Worm (Caenorhabditis elegans): ENCODE data around the gene C09B9.1.
"Not testable (repeated sequence)": the region's sequence is repeated elsewhere in the genome, so short reads cannot be mapped to it uniquely, and the experiment has no call there.

DNA sequence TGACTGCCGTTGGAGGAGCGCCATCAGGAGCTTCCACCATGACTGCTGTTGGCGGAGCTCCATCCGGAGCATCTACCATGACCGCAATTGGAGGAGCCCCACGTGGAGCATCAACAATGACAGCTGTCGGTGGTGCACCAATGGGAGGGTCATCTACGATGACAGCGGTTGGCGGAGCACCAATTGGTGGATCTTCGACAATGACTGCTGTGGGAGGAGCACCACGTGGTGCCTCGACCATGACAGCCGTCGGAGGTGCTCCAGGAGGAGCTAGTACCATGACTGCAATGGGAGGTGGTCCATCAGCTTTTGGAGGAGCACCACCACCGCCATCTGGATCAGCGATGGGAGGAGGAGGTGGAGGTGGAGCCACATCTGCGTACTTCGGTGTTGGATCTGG lies 20.5 kb upstream of the C09B9.1 start, which contains the start of gene T28H11.7:
- not testable (repeated sequence) for TF ChIP-seq flt-1 (GFP tag; IDR thresholded peaks at IDR 0.05); ref-1 (GFP tag; conservative IDR thresholded peaks at IDR 0.05); ztf-29 (GFP tag; IDR thresholded peaks at IDR 0.05); med-1 (GFP tag; optimal IDR thresholded peaks at IDR 0.05; ENCODE audit: insufficient read depth); T22C8.4 (GFP tag; IDR thresholded peaks at IDR 0.05); ztf-23 (GFP tag; IDR thresholded peaks at IDR 0.05); klf-2 (GFP tag; conservative IDR thresholded peaks at IDR 0.05)
- TF ChIP-seq tab-1 (GFP tag; IDR thresholded peaks at IDR 0.05) = 0 out of 2 replicates have a peak, but pooled peaks have one; percentile 9
